Fruit fly (Drosophila melanogaster): ENCODE data around the gene CG12111.

dm6 chrX:8541985-8542384, 28.8 kb downstream of the CG12111 start:
- TF ChIP-seq insv (optimal IDR thresholded peaks at IDR 0.05), result no peak
- no peak for TF ChIP-seq Myc (optimal IDR thresholded peaks at IDR 0.05)
- no peak for TF ChIP-seq Sin3A (optimal IDR thresholded peaks at IDR 0.05)
- no peak for TF ChIP-seq psq (optimal IDR thresholded peaks at IDR 0.05)
- no peak for TF ChIP-seq h (optimal IDR thresholded peaks at IDR 0.05)
- no peak for TF ChIP-seq ttk (optimal IDR thresholded peaks at IDR 0.05)

All from Kc167 (cell line).